Worm (Caenorhabditis elegans): ENCODE measurements around the gene D1054.9.

- TF ChIP-seq dao-5 (tag; optimal IDR thresholded peaks at IDR 0.05): no peak
- TF ChIP-seq him-1 (tag; optimal IDR thresholded peaks at IDR 0.05): no peak
Observed at ce11 chrV:10758658-10759057, 32.2 kb downstream of the D1054.9 start, which contains the start of gene F28H7.8.

Measured in whole organism, L4/young adult.